Worm (Caenorhabditis elegans): ENCODE data around the gene fars-2.

Gene fars-2

DNA sequence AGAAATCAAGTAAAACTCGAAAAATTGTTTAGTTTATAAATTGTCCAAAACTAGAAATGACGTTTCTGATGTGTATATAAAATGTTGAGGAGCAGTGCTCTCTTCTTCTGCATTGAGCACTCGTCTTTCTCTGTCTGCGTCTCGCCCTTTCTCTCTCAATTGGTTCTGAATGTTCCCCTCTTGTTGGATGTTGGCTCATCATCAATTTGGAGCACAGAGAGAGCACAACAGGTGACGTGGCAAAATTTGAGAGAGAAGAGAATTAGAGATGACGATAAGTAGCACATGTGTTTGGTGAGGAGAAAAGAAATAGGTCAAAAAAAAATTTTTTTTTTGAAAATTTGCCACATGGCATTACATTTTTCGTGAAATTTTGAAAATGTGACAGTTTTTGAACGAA is 9.7 kb downstream of the fars-2 start (continued):
- TF ChIP-seq elt-3 (tag; optimal IDR thresholded peaks at IDR 0.05) (no peak), ceh-9 (tag; optimal IDR thresholded peaks at IDR 0.05) (no peak), ztf-4 (tag; optimal IDR thresholded peaks at IDR 0.05) (no peak), eor-1 (tag; optimal IDR thresholded peaks at IDR 0.05) (no peak), mdl-1 (tag; optimal IDR thresholded peaks at IDR 0.05) (no peak), nhr-43 (tag; optimal IDR thresholded peaks at IDR 0.05; ENCODE audit: poor library complexity, severe bottlenecking) (no peak), daf-12 (tag; optimal IDR thresholded peaks at IDR 0.05) (no peak), fkh-10 (GFP tag; optimal IDR thresholded peaks at IDR 0.05) (no peak), ama-1 (optimal IDR thresholded peaks at IDR 0.05) (no peak)

DNA sequence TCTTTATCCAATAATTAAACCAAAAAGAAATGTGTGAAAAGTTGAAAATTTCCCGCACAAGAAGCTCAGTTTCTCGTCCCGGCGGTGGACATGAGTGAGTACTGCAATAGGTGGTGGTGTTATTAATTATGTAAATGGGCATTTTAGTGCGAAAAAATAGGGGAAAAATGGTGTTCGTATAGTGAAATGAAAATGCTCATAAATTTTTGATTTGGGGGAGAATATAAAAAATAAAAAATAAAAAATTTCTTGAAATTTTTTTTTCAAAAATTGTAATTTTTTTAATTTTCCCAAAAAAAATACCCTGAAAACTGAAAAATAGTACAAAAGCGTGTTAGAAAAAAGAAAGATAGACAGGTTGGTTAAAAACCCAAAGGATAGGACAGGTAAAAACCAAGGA is 12.0 kb downstream of the fars-2 start, which contains the start of gene gly-4:
Gene gly-4 (minus strand): TSS at position 101 of the 400 bp plus-strand sequence.
- no peak for TF ChIP-seq snpc-4 (tag; optimal IDR thresholded peaks at IDR 0.05)
- TF ChIP-seq lin-39 (tag; optimal IDR thresholded peaks at IDR 0.05) = no peak

DNA sequence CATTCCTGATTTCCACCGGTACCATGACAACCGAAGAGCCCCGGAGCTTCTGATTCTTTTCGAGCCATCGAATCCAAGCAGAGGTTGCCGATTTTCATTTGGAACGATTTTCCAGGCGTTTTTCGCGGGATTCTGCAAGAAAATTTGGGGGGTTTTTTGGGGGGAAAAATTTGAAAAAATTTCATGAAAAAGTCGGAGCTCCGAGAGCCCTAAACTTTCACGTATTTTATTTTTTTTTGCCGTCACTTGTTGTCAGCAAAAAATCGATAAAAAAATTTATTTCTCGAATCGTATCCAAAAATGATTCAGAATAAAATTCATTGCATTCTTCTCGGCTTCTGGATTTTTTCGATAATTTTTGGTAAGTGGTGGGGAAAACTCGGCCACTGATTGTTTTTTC is 24.3 kb downstream of the fars-2 start, which contains the start of gene Y116F11B.13:
Gene Y116F11B.13 (plus strand): TSS at position 301 of the 400 bp plus-strand sequence.
- no peak for TF ChIP-seq pha-4 (tag; optimal IDR thresholded peaks at IDR 0.05)
- no peak for TF ChIP-seq ceh-16 (tag; optimal IDR thresholded peaks at IDR 0.05)
- TF ChIP-seq nhr-76 (tag; optimal IDR thresholded peaks at IDR 0.05) = no peak
- TF ChIP-seq nhr-25 (tag; optimal IDR thresholded peaks at IDR 0.05) = no peak
- TF ChIP-seq mml-1 (tag; optimal IDR thresholded peaks at IDR 0.05) = no peak
- no peak for TF ChIP-seq unc-39 (tag; optimal IDR thresholded peaks at IDR 0.05)
- no peak for TF ChIP-seq lin-15B (tag; optimal IDR thresholded peaks at IDR 0.05)

DNA sequence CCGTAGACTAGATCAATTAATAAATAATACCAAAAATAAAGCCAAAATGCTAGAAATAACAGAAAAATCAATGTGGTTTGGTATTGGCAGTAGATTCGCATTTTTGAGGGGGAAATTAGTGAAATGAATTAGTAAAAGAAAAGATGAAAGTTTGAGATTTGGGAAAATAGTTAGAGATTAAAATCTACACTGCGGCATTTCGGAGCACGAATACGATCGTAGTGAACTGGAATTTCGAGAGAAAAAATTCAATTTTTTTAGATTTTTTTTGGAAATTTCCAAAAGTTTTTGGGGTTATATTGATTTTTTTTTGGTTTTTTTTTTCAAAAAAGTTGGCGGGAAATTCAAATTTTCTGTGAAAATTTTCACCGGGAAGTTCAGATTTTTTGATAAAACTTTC is 39.4 kb downstream of the fars-2 start, which contains the start of gene Y116F11B.9:
Gene Y116F11B.9 (minus strand): TSS at position 101 of the 400 bp plus-strand sequence.
- TF ChIP-seq ceh-16 (tag; optimal IDR thresholded peaks at IDR 0.05) (no peak), nhr-25 (tag; optimal IDR thresholded peaks at IDR 0.05) (no peak), nhr-28 (tag; optimal IDR thresholded peaks at IDR 0.05) (no peak), elt-3 (tag; optimal IDR thresholded peaks at IDR 0.05) (no peak), elt-1 (tag; optimal IDR thresholded peaks at IDR 0.05) (no peak), nhr-11 (tag; optimal IDR thresholded peaks at IDR 0.05) (no peak), nhr-23 (tag; optimal IDR thresholded peaks at IDR 0.05) (no peak), lin-39 (tag; optimal IDR thresholded peaks at IDR 0.05) (no peak), nhr-67 (tag; optimal IDR thresholded peaks at IDR 0.05) (no peak), ama-1 (optimal IDR thresholded peaks at IDR 0.05) (no peak), fos-1 (tag; optimal IDR thresholded peaks at IDR 0.05) (no peak), egl-27 (tag; optimal IDR thresholded peaks at IDR 0.05) (no peak), daf-12 (tag; optimal IDR thresholded peaks at IDR 0.05) (no peak), nhr-237 (tag; optimal IDR thresholded peaks at IDR 0.05) (no peak), hmg-11 (tag; optimal IDR thresholded peaks at IDR 0.05) (no peak), zag-1 (tag; optimal IDR thresholded peaks at IDR 0.05) (no peak), eor-1 (tag; optimal IDR thresholded peaks at IDR 0.05) (no peak)

DNA sequence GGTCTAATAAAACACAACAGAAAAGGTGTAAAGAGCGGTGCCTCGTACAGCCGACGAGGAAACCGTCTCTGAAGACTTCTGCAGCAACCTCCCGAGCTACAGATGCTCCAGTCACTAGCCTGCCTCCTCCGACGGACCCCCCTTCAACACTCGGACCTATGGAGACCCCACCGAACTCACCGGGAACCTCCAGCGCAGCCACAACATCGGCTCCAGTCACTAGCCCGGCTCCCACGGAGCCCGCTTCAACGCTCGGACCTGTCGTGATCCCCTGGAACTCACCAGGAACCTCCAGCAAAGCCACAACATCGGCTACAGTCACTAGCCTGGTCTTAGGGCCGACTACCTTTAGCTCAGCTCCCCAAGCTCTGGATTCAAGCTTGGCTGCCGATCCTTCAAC is 47.0 kb downstream of the fars-2 start:
- TF ChIP-seq elt-2 (tag; optimal IDR thresholded peaks at IDR 0.05) = no peak
- TF ChIP-seq elt-3 (tag; optimal IDR thresholded peaks at IDR 0.05) = no peak
- TF ChIP-seq egl-5 (tag; optimal IDR thresholded peaks at IDR 0.05) = no peak
- TF ChIP-seq nhr-11 (tag; optimal IDR thresholded peaks at IDR 0.05) = no peak
- TF ChIP-seq nhr-28 (tag; optimal IDR thresholded peaks at IDR 0.05) = no peak
- TF ChIP-seq lin-15B (tag; optimal IDR thresholded peaks at IDR 0.05) = no peak

DNA sequence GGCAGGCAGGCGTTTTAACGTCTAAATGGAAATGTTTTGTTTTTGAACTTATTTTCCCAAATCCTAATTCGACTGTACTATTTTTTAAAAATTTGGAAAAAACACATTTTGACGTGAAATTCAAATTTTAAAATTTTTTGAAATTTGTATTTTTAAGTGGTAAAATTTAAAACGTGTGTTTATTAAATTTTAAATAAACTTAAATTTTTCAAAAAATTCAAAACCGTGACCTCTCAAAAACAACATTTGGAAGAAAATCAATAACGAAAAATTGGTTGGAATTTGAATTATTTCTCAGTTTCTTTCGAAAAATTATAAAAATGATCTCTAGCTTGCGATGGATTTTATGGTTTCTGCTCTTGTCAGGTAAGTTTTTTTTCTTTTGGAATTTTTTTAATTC is 49.9 kb downstream of the fars-2 start, which contains the start of gene Y116F11B.8:
Gene Y116F11B.8 (plus strand): TSS at position 301 of the 400 bp plus-strand sequence.
- TF ChIP-seq daf-12 (tag; optimal IDR thresholded peaks at IDR 0.05) (no peak), egl-27 (tag; optimal IDR thresholded peaks at IDR 0.05) (no peak), nhr-77 (tag; optimal IDR thresholded peaks at IDR 0.05) (no peak), egl-5 (tag; optimal IDR thresholded peaks at IDR 0.05) (no peak), unc-62 (GFP tag; optimal IDR thresholded peaks at IDR 0.05) (no peak), ceh-16 (tag; optimal IDR thresholded peaks at IDR 0.05) (no peak), nhr-25 (tag; optimal IDR thresholded peaks at IDR 0.05) (no peak)
